Worm (Caenorhabditis elegans) whole organism, L3 larva: ENCODE results near the gene B0310.2.

Experiments used
- ceh-82 ChIP-seq: fragments of 150-350 bp; optimal IDR thresholded peaks from 2 replicates; lab custom pipeline; 2014; ENCODE audit warnings: missing biosample characterization, missing genetic modification characterization
- fkh-10 ChIP-seq: sonication (generic microtip); optimal IDR thresholded peaks from 2 replicates; lab custom pipeline; 2017; ENCODE audit warnings: missing biosample characterization, missing genetic modification reagents, missing genetic modification characterization
- fos-1 ChIP-seq: fragments of 150-350 bp; optimal IDR thresholded peaks from 2 replicates; lab custom pipeline; 2014; ENCODE audit warnings: missing biosample characterization, missing genetic modification characterization
- unc-39 ChIP-seq: sonication (generic microtip); optimal IDR thresholded peaks from 4 replicates; lab custom pipeline; 2017; ENCODE audit warnings: missing biosample characterization, missing genetic modification characterization

- TF ChIP-seq unc-39 (tag; lab: Kevin White, UChicago), result no peak
- TF ChIP-seq fos-1 (tag; lab: Kevin White, UChicago), result no peak
- no peak for TF ChIP-seq fkh-10 (GFP tag; lab: Kevin White, UChicago)
- no peak for TF ChIP-seq ceh-82 (tag; lab: Kevin White, UChicago)
These were observed 13.8 kb downstream of the B0310.2 start, which contains the start of gene B0310.1 for ce11 chrX:492919-493318.
